Fruit fly (Drosophila melanogaster) whole organism, embryonic: ENCODE measurements around the gene SPARC.
A peak's percentile ranks its signal among the peaks of the same experiment; 100 is the strongest.

Source experiments
- BtbVII ChIP-seq: fragments of 200-800 bp; sonication (Bioruptor generic); optimal IDR thresholded peaks from 3 replicates; lab custom pipeline; 2017; ENCODE audit warnings: missing biosample characterization, mild to moderate bottlenecking, missing genetic modification characterization
- CG10209 ChIP-seq: fragments of 200-800 bp; sonication (Bioruptor generic); optimal IDR thresholded peaks from 3 replicates; lab custom pipeline; 2017; ENCODE audit warnings: missing biosample characterization, mild to moderate bottlenecking, missing genetic modification characterization, missing genetic modification reagents
- CG11398 ChIP-seq: fragments of 200-800 bp; sonication (Bioruptor generic); optimal IDR thresholded peaks from 2 replicates; lab custom pipeline; 2016; ENCODE audit warnings: missing biosample characterization, missing genetic modification characterization
- CG11695 ChIP-seq: fragments of 200-800 bp; sonication (Bioruptor generic); IDR thresholded peaks from 3 replicates; pipeline ENCODE4 v1.3.6; 2022; ENCODE audit warnings: missing biosample characterization, missing genetic modification characterization
- CG12236 ChIP-seq: fragments of 200-800 bp; sonication (Bioruptor generic); optimal IDR thresholded peaks from 2 replicates; lab custom pipeline; 2016; ENCODE audit warnings: missing biosample characterization, missing genetic modification characterization
- CG15696 ChIP-seq: fragments of 200-800 bp; sonication (Bioruptor generic); optimal IDR thresholded peaks from 2 replicates; lab custom pipeline; 2019; ENCODE audit warnings: missing biosample characterization, mild to moderate bottlenecking, missing genetic modification characterization, moderate library complexity
- CG1602 ChIP-seq: fragments of 200-800 bp; sonication (Bioruptor generic); optimal IDR thresholded peaks from 3 replicates; lab custom pipeline; 2016; ENCODE audit warnings: missing biosample characterization, missing genetic modification characterization
- CG33557 ChIP-seq: fragments of 200-800 bp; sonication (Bioruptor generic); optimal IDR thresholded peaks from 2 replicates; lab custom pipeline; 2019; ENCODE audit warnings: missing biosample characterization, mild to moderate bottlenecking, missing genetic modification characterization, moderate library complexity
- CG3407 ChIP-seq: fragments of 200-800 bp; sonication (Bioruptor generic); optimal IDR thresholded peaks from 2 replicates; lab custom pipeline; 2018; ENCODE audit warnings: missing biosample characterization, mild to moderate bottlenecking, missing genetic modification characterization
- CG34422 ChIP-seq: fragments of 200-800 bp; sonication (Bioruptor generic); IDR thresholded peaks from 3 replicates; pipeline ENCODE4 v1.3.6; 2022; ENCODE audit warnings: missing biosample characterization, missing genetic modification characterization
- CG4360 ChIP-seq: fragments of 200-800 bp; sonication (Bioruptor generic); IDR thresholded peaks from 2 replicates; pipeline ENCODE4 v1.3.6; 2022; ENCODE audit warnings: missing biosample characterization, missing genetic modification characterization
- CG6254 ChIP-seq: fragments of 200-800 bp; sonication (Bioruptor generic); optimal IDR thresholded peaks from 3 replicates; lab custom pipeline; 2017; ENCODE audit warnings: mild to moderate bottlenecking, missing biosample characterization, missing genetic modification reagents, missing genetic modification characterization
- CG6654 ChIP-seq: fragments of 200-800 bp; sonication (Bioruptor generic); optimal IDR thresholded peaks from 2 replicates; lab custom pipeline; 2017; ENCODE audit warnings: missing biosample characterization, mild to moderate bottlenecking, missing genetic modification characterization
- CG7271 ChIP-seq: fragments of 200-800 bp; sonication (Bioruptor generic); optimal IDR thresholded peaks from 2 replicates; lab custom pipeline; 2018; ENCODE audit warnings: missing biosample characterization, mild to moderate bottlenecking, missing genetic modification characterization, moderate library complexity
- CG8388 ChIP-seq: fragments of 200-800 bp; sonication (Bioruptor generic); optimal IDR thresholded peaks from 2 replicates; lab custom pipeline; 2019; ENCODE audit warnings: missing biosample characterization, mild to moderate bottlenecking, missing genetic modification characterization, moderate library complexity
- CG8765 ChIP-seq: fragments of 200-800 bp; sonication (Bioruptor generic); IDR thresholded peaks from 2 replicates; pipeline ENCODE4 v1.3.6; 2022; ENCODE audit warnings: missing biosample characterization, missing genetic modification characterization
- Camta ChIP-seq: fragments of 200-800 bp; sonication (Bioruptor generic); optimal IDR thresholded peaks from 2 replicates; lab custom pipeline; 2016; ENCODE audit warnings: missing biosample characterization, missing genetic modification characterization
- Dad ChIP-seq: fragments of 200-800 bp; sonication (Bioruptor generic); optimal IDR thresholded peaks from 3 replicates; lab custom pipeline; 2016; ENCODE audit warnings: missing biosample characterization, missing genetic modification characterization
- Dip2 ChIP-seq: fragments of 200-800 bp; sonication (Bioruptor generic); IDR thresholded peaks from 2 replicates; pipeline ENCODE4 v1.3.6; 2022; ENCODE audit warnings: missing biosample characterization, missing genetic modification characterization
- E2f2 ChIP-seq: fragments of 200-800 bp; sonication (Bioruptor generic); IDR thresholded peaks from 2 replicates; pipeline ENCODE4 v1.3.6; 2022; ENCODE audit warnings: missing biosample characterization, missing genetic modification characterization
- NC2α ChIP-seq: fragments of 200-800 bp; sonication (Bioruptor generic); optimal IDR thresholded peaks from 2 replicates; lab custom pipeline; 2016; ENCODE audit warnings: missing biosample characterization, missing genetic modification characterization
- Scr ChIP-seq: fragments of 200-800 bp; sonication (Bioruptor generic); IDR thresholded peaks from 2 replicates; pipeline ENCODE4 v1.3.6; 2022; ENCODE audit warnings: missing biosample characterization, missing genetic modification characterization; ENCODE audit not compliant: partially characterized antibody
- Side ChIP-seq: fragments of 200-800 bp; sonication (Bioruptor generic); optimal IDR thresholded peaks from 2 replicates; lab custom pipeline; 2016; ENCODE audit warnings: missing biosample characterization, missing genetic modification characterization
- Trl ChIP-seq, 3 experiments: fragments of >200 bp in 2 of 3; fragments of 200-800 bp in 1 of 3; sonication (Bioruptor generic) in 1 of 3; optimal IDR thresholded peaks; 2 replicates in 1 of 3; 3 replicates in 2 of 3; lab custom pipeline; 2016 to 2017; ENCODE audit warnings: missing biosample characterization in 1 of 3, missing genetic modification characterization in 1 of 3
- abd-A ChIP-seq: fragments of 200-800 bp; sonication (Bioruptor generic); optimal IDR thresholded peaks from 3 replicates; lab custom pipeline; 2019; ENCODE audit warnings: missing biosample characterization, mild to moderate bottlenecking, missing genetic modification characterization, moderate library complexity
- ac ChIP-seq: fragments of 200-800 bp; sonication (Bioruptor generic); optimal IDR thresholded peaks from 3 replicates; lab custom pipeline; 2017; ENCODE audit warnings: missing biosample characterization, mild to moderate bottlenecking, missing genetic modification characterization
- br ChIP-seq: fragments of >200 bp; optimal IDR thresholded peaks from 2 replicates; lab custom pipeline; 2017
- corto ChIP-seq: fragments of 200-800 bp; sonication (Bioruptor generic); optimal IDR thresholded peaks from 2 replicates; lab custom pipeline; 2016; ENCODE audit warnings: missing biosample characterization, mild to moderate bottlenecking, missing genetic modification characterization, moderate library complexity
- cwo ChIP-seq: fragments of 200-800 bp; sonication (Bioruptor generic); optimal IDR thresholded peaks from 3 replicates; lab custom pipeline; 2017; ENCODE audit warnings: missing biosample characterization, missing genetic modification characterization, mild to moderate bottlenecking, moderate library complexity, missing genetic modification reagents
- dm ChIP-seq: fragments of 200-800 bp; sonication (Bioruptor generic); optimal IDR thresholded peaks from 3 replicates; lab custom pipeline; 2016; ENCODE audit warnings: missing biosample characterization, missing genetic modification characterization
- gt ChIP-seq: fragments of 200-800 bp; sonication (Bioruptor generic); IDR thresholded peaks from 2 replicates; pipeline ENCODE4 v1.3.6; 2022; ENCODE audit warnings: missing biosample characterization, missing genetic modification characterization
- h ChIP-seq: fragments of >200 bp; optimal IDR thresholded peaks from 2 replicates; lab custom pipeline; 2017
- hb ChIP-seq: fragments of 200-800 bp; sonication (Bioruptor generic); IDR thresholded peaks from 3 replicates; pipeline ENCODE4 v1.3.6; 2022; ENCODE audit warnings: missing biosample characterization, missing genetic modification characterization; ENCODE audit not compliant: partially characterized antibody
- hkb ChIP-seq, 2 experiments: fragments of 200-800 bp in 1 of 2; fragments of >200 bp in 1 of 2; sonication (Bioruptor generic) in 1 of 2; IDR thresholded peaks in 1 of 2; optimal IDR thresholded peaks in 1 of 2; 2 replicates each; pipeline versions ENCODE4 v1.3.6 to Lab custom; 2017 to 2022; ENCODE audit warnings: missing biosample characterization in 1 of 2, missing genetic modification characterization in 1 of 2
- ind ChIP-seq: fragments of 200-800 bp; sonication (Bioruptor generic); optimal IDR thresholded peaks from 3 replicates; lab custom pipeline; 2016; ENCODE audit warnings: missing biosample characterization, missing genetic modification characterization
- kah ChIP-seq: fragments of 200-800 bp; sonication (Bioruptor generic); optimal IDR thresholded peaks from 2 replicates; lab custom pipeline; 2018; ENCODE audit warnings: missing biosample characterization, mild to moderate bottlenecking, missing genetic modification characterization
- lab ChIP-seq: fragments of 200-800 bp; sonication (Bioruptor generic); optimal IDR thresholded peaks from 3 replicates; lab custom pipeline; 2017; ENCODE audit warnings: missing biosample characterization, missing genetic modification characterization, mild to moderate bottlenecking, moderate library complexity, missing genetic modification reagents
- lola ChIP-seq, 3 experiments: fragments of >200 bp in 2 of 3; fragments of 200-800 bp in 1 of 3; sonication (Bioruptor generic) in 1 of 3; optimal IDR thresholded peaks; 2 replicates each; lab custom pipeline; 2017 to 2019; ENCODE audit warnings: missing biosample characterization in 3 of 3, missing genetic modification characterization in 3 of 3, mild to moderate bottlenecking in 1 of 3, moderate library complexity in 1 of 3
- nau ChIP-seq: fragments of 200-800 bp; sonication (Bioruptor generic); optimal IDR thresholded peaks from 3 replicates; lab custom pipeline; 2017; ENCODE audit warnings: missing biosample characterization, mild to moderate bottlenecking, missing genetic modification characterization, missing genetic modification reagents
- nom ChIP-seq: fragments of 200-800 bp; sonication (Bioruptor generic); optimal IDR thresholded peaks from 2 replicates; lab custom pipeline; 2017; ENCODE audit warnings: missing biosample characterization, missing genetic modification characterization, mild to moderate bottlenecking, moderate library complexity, missing genetic modification reagents
- onecut ChIP-seq: fragments of 200-800 bp; sonication (Bioruptor generic); IDR thresholded peaks from 2 replicates; pipeline ENCODE4 v1.3.6; 2022; ENCODE audit warnings: missing biosample characterization, missing genetic modification characterization
- row ChIP-seq: fragments of 200-800 bp; sonication (Bioruptor generic); IDR thresholded peaks from 3 replicates; pipeline ENCODE4 v1.3.6; 2022; ENCODE audit warnings: missing biosample characterization, missing genetic modification characterization
- salm ChIP-seq: fragments of 200-800 bp; sonication (Bioruptor generic); optimal IDR thresholded peaks from 2 replicates; lab custom pipeline; 2018; ENCODE audit warnings: missing biosample characterization, mild to moderate bottlenecking, missing genetic modification characterization
- sc ChIP-seq, 3 experiments: fragments of >200 bp in 2 of 3; fragments of 200-800 bp in 1 of 3; sonication (Bioruptor generic) in 1 of 3; optimal IDR thresholded peaks; 2 replicates in 2 of 3; 3 replicates in 1 of 3; lab custom pipeline; 2017; ENCODE audit warnings: mild to moderate bottlenecking in 1 of 3, missing biosample characterization in 1 of 3, missing genetic modification characterization in 1 of 3, missing genetic modification reagents in 1 of 3
- scrt ChIP-seq: fragments of 200-800 bp; sonication (Bioruptor generic); optimal IDR thresholded peaks from 2 replicates; lab custom pipeline; 2018; ENCODE audit warnings: missing biosample characterization, mild to moderate bottlenecking, missing genetic modification characterization, moderate library complexity
- seq ChIP-seq: fragments of 200-800 bp; sonication (Bioruptor generic); IDR thresholded peaks from 2 replicates; pipeline ENCODE4 v1.3.6; 2022; ENCODE audit warnings: missing biosample characterization, missing genetic modification characterization
- sim ChIP-seq: fragments of 200-800 bp; sonication (Bioruptor generic); IDR thresholded peaks from 2 replicates; pipeline ENCODE4 v1.3.6; 2022; ENCODE audit warnings: missing biosample characterization, missing genetic modification characterization
- tgo ChIP-seq: fragments of 200-800 bp; sonication (Bioruptor generic); IDR thresholded peaks from 3 replicates; pipeline ENCODE4 v1.3.6; 2022; ENCODE audit warnings: missing biosample characterization, missing genetic modification characterization
- tin ChIP-seq: fragments of 200-800 bp; sonication (Bioruptor generic); optimal IDR thresholded peaks from 3 replicates; lab custom pipeline; 2016; ENCODE audit warnings: missing biosample characterization, missing genetic modification characterization
- tio ChIP-seq: fragments of 200-800 bp; sonication (Bioruptor generic); optimal IDR thresholded peaks from 2 replicates; lab custom pipeline; 2017; ENCODE audit warnings: missing biosample characterization, missing genetic modification characterization, inconsistent platforms

The SPARC gene

dm6 chr3R:26899982-26900381, 28.2 kb upstream of the SPARC start (continued):
- TF ChIP-seq CG1602 (GFP tag; lab: Kevin White, UChicago): no peak
- no peak for TF ChIP-seq CG6654 (GFP tag; lab: Kevin White, UChicago)
- TF ChIP-seq Trl (optimal IDR thresholded peaks at IDR 0.05; lab: Kevin White, UChicago): no peak
- TF ChIP-seq Trl (GFP tag; optimal IDR thresholded peaks at IDR 0.05; lab: Kevin White, UChicago): no peak
- no peak for TF ChIP-seq nau
- peak; percentile 29; the same call in 1 of the 2 replicates for TF ChIP-seq sim
- TF ChIP-seq Dip2: no peak
- peak; percentile 13; the same call in 1 of the 3 replicates for TF ChIP-seq CG34422 (GFP tag; lab: Robert Waterston, UW)
- TF ChIP-seq CG3407 (GFP tag; lab: Kevin White, UChicago): peak; percentile 34
- no peak for TF ChIP-seq ac (GFP tag; lab: Kevin White, UChicago)
- no peak for TF ChIP-seq gt (GFP tag; lab: Robert Waterston, UW)
- no peak for TF ChIP-seq CG11695 (GFP tag; lab: Robert Waterston, UW)
- TF ChIP-seq Side (GFP tag; lab: Kevin White, UChicago): no peak
- TF ChIP-seq lola (GFP tag; optimal IDR thresholded peaks at IDR 0.05; lab: Kevin White, UChicago): peak in 1 of 3 experiments; percentile 34
- no peak for TF ChIP-seq br (lab: Kevin White, UChicago)
- TF ChIP-seq corto (GFP tag; lab: Kevin White, UChicago): no peak
- TF ChIP-seq lab (GFP tag; lab: Kevin White, UChicago): peak; percentile 27
- no peak for TF ChIP-seq BtbVII (GFP tag; lab: Kevin White, UChicago)
- peak; percentile 12 for TF ChIP-seq CG10209
- no peak for TF ChIP-seq kah (GFP tag; lab: Kevin White, UChicago)
- peak; percentile 30; the same call in 1 of the 2 replicates for TF ChIP-seq E2f2 (GFP tag; lab: Robert Waterston, UW)
- TF ChIP-seq hkb (optimal IDR thresholded peaks at IDR 0.05; lab: Kevin White, UChicago): no peak
- TF ChIP-seq hkb (GFP tag; IDR thresholded peaks at IDR 0.05; lab: Robert Waterston, UW): 0 out of 2 replicates have a peak, but pooled peaks have one; percentile 28
- no peak for TF ChIP-seq h (lab: Kevin White, UChicago)
- TF ChIP-seq CG33557 (GFP tag; lab: Kevin White, UChicago): no peak
- peak; percentile 9 for TF ChIP-seq ind (GFP tag; lab: Kevin White, UChicago)
- TF ChIP-seq tgo (GFP tag; lab: Robert Waterston, UW): peak; percentile 48; the same call in 2 of the 3 replicates
- TF ChIP-seq CG6254: peak; percentile 24
- TF ChIP-seq hb: no peak
- no peak for TF ChIP-seq seq (GFP tag; lab: Robert Waterston, UW)
- TF ChIP-seq Camta: no peak
- TF ChIP-seq Scr (GFP tag; lab: Robert Waterston, UW): no peak
- TF ChIP-seq tin (GFP tag; lab: Kevin White, UChicago): peak; percentile 49
- TF ChIP-seq CG12236 (GFP tag; lab: Kevin White, UChicago): no peak
- TF ChIP-seq salm (tag; lab: Kevin White, UChicago): no peak
- TF ChIP-seq CG11398 (GFP tag; lab: Kevin White, UChicago): no peak
- no peak for TF ChIP-seq nom (GFP tag; lab: Kevin White, UChicago)
- TF ChIP-seq row: peak; percentile 69
- TF ChIP-seq CG7271 (tag; lab: Kevin White, UChicago): no peak
- TF ChIP-seq Dad (GFP tag; lab: Kevin White, UChicago): no peak
- TF ChIP-seq CG4360: peak; percentile 47
- no peak for TF ChIP-seq abd-A (tag; lab: Kevin White, UChicago)
- no peak for TF ChIP-seq sc (optimal IDR thresholded peaks at IDR 0.05; lab: Kevin White, UChicago)
- peak; percentile 42 for TF ChIP-seq sc (GFP tag; optimal IDR thresholded peaks at IDR 0.05; lab: Kevin White, UChicago)
- no peak for TF ChIP-seq cwo
- TF ChIP-seq scrt (GFP tag; lab: Kevin White, UChicago): no peak
- no peak for TF ChIP-seq dm (GFP tag; lab: Kevin White, UChicago)
- no peak; the same call in 1 of the 2 replicates for TF ChIP-seq CG8765
- no peak for TF ChIP-seq CG15696 (tag; lab: Kevin White, UChicago)
- TF ChIP-seq onecut (GFP tag; lab: Robert Waterston, UW): no peak
- no peak for TF ChIP-seq NC2α
- TF ChIP-seq CG8388 (GFP tag; lab: Kevin White, UChicago): peak; percentile 51
- TF ChIP-seq tio (GFP tag; lab: Kevin White, UChicago): no peak
